Worm (Caenorhabditis elegans) whole organism, L4/young adult: Measurements from ENCODE around the gene F38C2.7.

Source experiments
- W03F9.2 ChIP-seq: fragments of 150-350 bp; optimal IDR thresholded peaks from 2 replicates; lab custom pipeline; 2014; ENCODE audit warnings: missing biosample characterization, missing genetic modification characterization
- him-1 ChIP-seq: sonication (generic microtip); optimal IDR thresholded peaks from 2 replicates; lab custom pipeline; 2016; ENCODE audit warnings: missing genotype, missing genetic modification reagents, missing genetic modification characterization, missing compliant biosample characterization

DNA sequence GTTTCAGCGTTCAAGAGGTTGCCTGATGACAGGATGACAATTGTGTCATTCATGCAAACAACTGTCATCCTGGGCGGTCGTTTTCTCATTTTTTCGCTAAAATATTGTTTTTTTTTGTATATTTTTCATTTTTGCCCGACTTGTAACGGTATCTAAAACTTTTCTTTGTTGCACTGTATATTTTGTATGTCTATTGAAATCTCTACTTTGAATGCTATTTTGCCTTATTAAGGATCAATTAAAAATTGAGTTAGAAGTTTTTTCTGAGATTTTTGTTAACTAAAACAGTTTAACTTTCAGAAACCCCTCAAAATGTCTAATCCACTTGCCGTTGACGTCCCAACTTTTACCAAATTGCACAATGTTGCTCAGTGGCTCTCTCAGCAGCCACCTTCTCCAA is 711 bp upstream of the F38C2.7 start, which contains the start of gene ccch-2:
- no peak for TF ChIP-seq him-1 (tag; lab: Kevin White, UChicago)
- no peak for TF ChIP-seq W03F9.2 (tag; lab: Kevin White, UChicago)
